Worm (Caenorhabditis elegans) whole organism, midembryonic: ENCODE results near the gene clec-121.

ENCODE experiments used
- T22C8.4 ChIP-seq: fragments of 200-800 bp; sonication (Bioruptor generic); IDR thresholded peaks from 2 replicates; pipeline ENCODE4 v1.3.6; 2022; ENCODE audit warnings: missing genetic modification characterization, missing compliant biosample characterization
- cog-1 ChIP-seq: sonication (generic microtip); optimal IDR thresholded peaks from 2 replicates; lab custom pipeline; 2016; ENCODE audit warnings: missing genetic modification characterization, missing compliant biosample characterization
- flt-1 ChIP-seq: fragments of 200-800 bp; sonication (Bioruptor generic); IDR thresholded peaks from 2 replicates; pipeline ENCODE4 v1.3.6; 2022; ENCODE audit warnings: missing genetic modification characterization, missing compliant biosample characterization
- klf-2 ChIP-seq: fragments of 200-800 bp; sonication (Bioruptor generic); conservative IDR thresholded peaks from 2 replicates; pipeline ENCODE4 v1.3.6; 2022; ENCODE audit warnings: missing genetic modification reagents, missing genetic modification characterization, missing compliant biosample characterization
- med-1 ChIP-seq: sonication (generic microtip); optimal IDR thresholded peaks from 2 replicates; lab custom pipeline; 2017; ENCODE audit warnings: missing genetic modification characterization, mild to moderate bottlenecking, missing compliant biosample characterization, antibody characterized with exemption, missing genetic modification reagents; ENCODE audit not compliant: insufficient read depth
- tab-1 ChIP-seq: fragments of 200-800 bp; sonication (Bioruptor generic); IDR thresholded peaks from 2 replicates; pipeline ENCODE4 v1.3.6; 2022; ENCODE audit warnings: missing genetic modification characterization, missing compliant biosample characterization
- ztf-23 ChIP-seq: fragments of 200-800 bp; sonication (Bioruptor generic); IDR thresholded peaks from 2 replicates; pipeline ENCODE4 v1.3.6; 2022; ENCODE audit warnings: missing genetic modification reagents, missing genetic modification characterization, missing compliant biosample characterization

DNA sequence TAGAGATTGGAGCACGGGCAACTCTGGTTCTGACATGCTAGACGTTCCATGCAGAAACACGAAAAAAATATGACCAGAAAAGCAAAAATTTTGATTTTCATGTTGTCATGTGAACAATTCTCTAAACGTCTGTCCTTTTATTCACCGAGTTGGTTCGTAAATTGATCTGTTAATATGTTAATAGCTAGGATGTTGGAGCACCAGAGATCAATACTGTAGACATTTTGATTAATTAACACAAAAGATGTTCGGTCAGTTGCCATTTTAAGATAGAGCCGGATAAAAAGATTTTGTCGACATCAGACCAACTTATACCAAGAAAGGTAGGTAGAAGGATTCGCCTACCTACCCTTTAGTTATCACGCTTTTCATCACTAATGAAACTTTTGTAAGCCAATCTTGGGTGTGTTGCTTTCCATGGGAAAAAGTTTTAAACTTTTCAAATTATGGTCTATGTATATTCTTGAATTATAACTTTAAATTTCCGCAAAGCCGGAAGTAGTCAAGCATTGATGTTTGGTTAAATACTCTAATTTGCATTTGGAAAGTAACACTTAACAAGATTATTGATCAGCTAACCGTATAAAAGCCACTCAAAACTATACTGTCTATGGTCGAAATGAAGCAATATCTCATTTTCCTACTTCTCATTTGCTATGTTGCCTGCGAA, 47.5 kb downstream of the clec-121 start, which contains the start of the genes T10D4.11 and T10D4.1:
- TF ChIP-seq med-1 (GFP tag; lab: Kevin White, UChicago) (no peak), T22C8.4 (GFP tag; lab: Robert Waterston, UW) (no peak), ztf-23 (no peak), flt-1 (GFP tag; lab: Robert Waterston, UW) (no peak), klf-2 (GFP tag; lab: Robert Waterston, UW) (no peak), cog-1 (tag; lab: Kevin White, UChicago) (no peak), tab-1 (GFP tag; lab: Robert Waterston, UW) (no peak)
